Fruit fly (Drosophila melanogaster) whole organism: ENCODE results near the gene CG12096.
"Not testable (repeated sequence)": the region's sequence is repeated elsewhere in the genome, so short reads cannot be mapped to it uniquely, and the experiment has no call there.

Source experiments
- CG8478 ChIP-seq: fragments of >200 bp; optimal IDR thresholded peaks from 2 replicates; lab custom pipeline; 2018; ENCODE audit warnings: inconsistent platforms
- Dll ChIP-seq: fragments of >200 bp; optimal IDR thresholded peaks from 2 replicates; lab custom pipeline; 2017
- EcR ChIP-seq, 2 experiments: fragments of >200 bp; optimal IDR thresholded peaks; 2 replicates each; lab custom pipeline; 2017; ENCODE audit warnings: missing biosample characterization in 2 of 2, missing genetic modification characterization in 2 of 2, missing genetic modification reagents in 2 of 2
- pan ChIP-seq: fragments of >200 bp; optimal IDR thresholded peaks from 2 replicates; lab custom pipeline; 2017
- psq ChIP-seq: fragments of >200 bp; optimal IDR thresholded peaks from 2 replicates; lab custom pipeline; 2017
- usp ChIP-seq: fragments of >200 bp; optimal IDR thresholded peaks from 2 replicates; lab custom pipeline; 2017; ENCODE audit warnings: missing biosample characterization, missing genetic modification characterization, mixed read lengths

CG12096 gene

dm6 chrX:13131063-13131773 is 28.2 kb upstream of the CG12096 start:
- TF ChIP-seq psq (lab: Kevin White, UChicago) (no peak), usp (no peak), Dll (lab: Kevin White, UChicago) (peak; percentile 68), EcR (GFP tag; optimal IDR thresholded peaks at IDR 0.05; lab: Kevin White, UChicago) (no peak), pan (lab: Kevin White, UChicago) (no peak)

DNA sequence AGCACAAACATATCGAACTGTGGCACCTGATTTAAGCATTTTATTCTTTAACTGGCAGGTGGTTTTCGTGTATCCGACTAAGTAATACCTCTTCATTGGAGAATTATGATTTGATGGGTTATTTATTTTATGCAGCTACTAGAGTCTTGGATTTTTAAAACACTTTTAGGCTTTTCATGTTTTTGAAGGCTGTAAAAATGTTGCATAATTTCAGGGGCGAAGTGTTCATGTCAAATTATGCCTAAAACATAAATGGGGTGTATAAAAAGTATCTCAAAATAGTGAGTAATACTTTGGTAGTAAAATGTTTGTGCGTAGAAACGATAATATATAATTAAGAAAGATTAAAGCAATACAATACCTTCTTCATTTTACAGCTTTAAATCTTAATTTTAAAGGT is 24.6 kb upstream of the CG12096 start:
- no peak for TF ChIP-seq CG8478
- TF ChIP-seq EcR (GFP tag; optimal IDR thresholded peaks at IDR 0.05; lab: Kevin White, UChicago) = no peak
- TF ChIP-seq Dll (lab: Kevin White, UChicago) = no peak
- TF ChIP-seq usp = no peak
- TF ChIP-seq psq (lab: Kevin White, UChicago) = no peak
- TF ChIP-seq pan (lab: Kevin White, UChicago) = no peak

DNA sequence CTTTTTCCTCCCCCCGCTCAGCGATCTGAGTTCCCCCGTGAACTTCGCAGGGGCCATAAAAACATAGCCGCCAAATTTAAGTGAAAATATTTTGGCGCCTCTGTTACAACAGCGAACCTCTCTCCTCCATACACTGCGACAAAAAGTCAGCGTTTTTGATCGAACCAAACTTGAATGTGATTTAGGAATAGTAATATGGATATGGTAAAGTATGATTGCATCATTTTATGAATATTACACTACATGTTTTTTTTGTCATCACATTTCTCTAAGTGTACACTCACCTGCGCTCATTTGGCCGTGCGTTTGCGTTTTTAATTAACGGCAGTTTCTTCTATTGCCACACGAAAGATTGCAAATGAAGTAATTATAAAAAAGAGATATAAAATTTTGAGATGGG is 23.7 kb upstream of the CG12096 start:
- TF ChIP-seq EcR (GFP tag; optimal IDR thresholded peaks at IDR 0.05; lab: Kevin White, UChicago) (no peak), pan (lab: Kevin White, UChicago) (no peak), CG8478 (no peak), Dll (lab: Kevin White, UChicago) (no peak), usp (no peak), psq (lab: Kevin White, UChicago) (no peak)

DNA sequence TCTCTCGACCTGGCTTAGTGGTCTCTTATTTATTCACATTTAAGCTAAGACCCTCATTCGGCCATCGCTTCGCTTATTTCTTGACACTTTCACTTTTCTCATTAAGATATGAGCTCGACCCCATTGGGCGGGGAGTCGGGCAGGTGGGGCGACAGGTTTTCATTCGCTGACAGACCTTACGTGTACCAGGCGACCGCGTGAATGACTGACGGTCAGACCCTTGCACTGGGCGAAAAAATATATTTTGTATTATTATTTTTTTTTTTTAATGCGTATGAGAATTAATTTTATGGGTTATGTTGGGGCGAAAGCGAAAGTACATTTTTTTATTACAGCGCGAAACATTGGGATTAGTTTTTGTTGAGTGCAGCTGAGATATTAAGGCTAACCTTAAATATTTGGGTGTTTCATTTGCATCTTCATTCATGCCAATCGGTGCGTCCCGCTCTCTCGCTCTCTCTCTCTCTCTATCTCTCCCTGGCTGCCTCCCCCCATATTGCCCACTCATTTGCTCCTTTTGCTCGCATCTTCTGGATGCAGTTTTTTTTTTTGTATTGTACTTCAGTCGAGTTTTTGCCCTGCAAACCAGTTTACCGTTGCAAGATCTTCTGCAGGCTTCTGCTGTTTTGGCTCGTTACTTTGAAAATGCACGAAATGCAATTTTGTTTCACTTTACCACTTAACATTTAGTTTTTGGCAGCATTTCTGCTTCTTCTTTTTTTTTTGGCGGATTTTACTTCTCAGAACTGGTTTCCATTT is 22.3 kb upstream of the CG12096 start:
- no peak for TF ChIP-seq pan (lab: Kevin White, UChicago)
- TF ChIP-seq Dll (lab: Kevin White, UChicago) = no peak
- no peak for TF ChIP-seq EcR (GFP tag; optimal IDR thresholded peaks at IDR 0.05; lab: Kevin White, UChicago)
- TF ChIP-seq CG8478 = no peak
- TF ChIP-seq psq (lab: Kevin White, UChicago) = no peak
- no peak for TF ChIP-seq usp

dm6 chrX:13138887-13139286 is 20.5 kb upstream of the CG12096 start, which contains the start of gene CG32645:
TSS of gene CG32645 (plus strand) at chrX:13139199.
- TF ChIP-seq pan (lab: Kevin White, UChicago) = no peak
- no peak for TF ChIP-seq psq (lab: Kevin White, UChicago)
- TF ChIP-seq Dll (lab: Kevin White, UChicago) = peak; percentile 11
- no peak for TF ChIP-seq EcR (GFP tag; optimal IDR thresholded peaks at IDR 0.05; lab: Kevin White, UChicago)
- TF ChIP-seq usp = no peak
- no peak for TF ChIP-seq CG8478

DNA sequence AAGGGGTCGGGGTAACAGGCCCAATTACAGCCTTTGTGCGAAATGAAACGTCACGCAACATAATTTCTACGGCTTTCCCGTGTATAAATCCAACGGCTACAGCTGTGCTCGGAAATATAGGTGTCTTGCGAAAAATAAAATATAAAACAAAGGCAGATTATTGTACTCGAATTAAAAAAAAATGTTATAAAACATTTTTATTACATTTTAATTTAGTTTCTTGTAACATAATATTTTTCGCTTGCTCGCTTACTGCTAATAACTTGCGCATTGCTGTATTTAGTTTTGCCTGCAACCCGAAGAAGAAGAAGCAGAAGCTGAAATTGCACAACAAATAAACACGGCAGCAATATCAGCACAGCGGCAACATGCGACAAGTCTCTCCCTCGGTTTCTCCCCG is 16.3 kb upstream of the CG12096 start:
- TF ChIP-seq psq (lab: Kevin White, UChicago) (no peak), CG8478 (no peak), usp (no peak), Dll (lab: Kevin White, UChicago) (no peak), EcR (GFP tag; optimal IDR thresholded peaks at IDR 0.05; lab: Kevin White, UChicago) (no peak), pan (lab: Kevin White, UChicago) (no peak)

- no peak for TF ChIP-seq EcR (GFP tag; optimal IDR thresholded peaks at IDR 0.05; lab: Kevin White, UChicago)
- no peak for TF ChIP-seq pan (lab: Kevin White, UChicago)
- no peak for TF ChIP-seq usp
- no peak for TF ChIP-seq psq (lab: Kevin White, UChicago)
- no peak for TF ChIP-seq CG8478
- TF ChIP-seq Dll (lab: Kevin White, UChicago) = no peak
Measured at dm6 chrX:13145858-13146257, 13.5 kb upstream of the CG12096 start.

dm6 chrX:13149083-13149482 is 10.3 kb upstream of the CG12096 start:
- TF ChIP-seq pan (lab: Kevin White, UChicago) = no peak
- TF ChIP-seq usp = no peak
- no peak for TF ChIP-seq psq (lab: Kevin White, UChicago)
- TF ChIP-seq CG8478 = no peak
- no peak for TF ChIP-seq EcR (GFP tag; optimal IDR thresholded peaks at IDR 0.05; lab: Kevin White, UChicago)
- no peak for TF ChIP-seq Dll (lab: Kevin White, UChicago)

- TF ChIP-seq EcR (GFP tag; optimal IDR thresholded peaks at IDR 0.05; lab: Kevin White, UChicago) = no peak
- no peak for TF ChIP-seq Dll (lab: Kevin White, UChicago)
- TF ChIP-seq psq (lab: Kevin White, UChicago) = no peak
- no peak for TF ChIP-seq CG8478
- TF ChIP-seq pan (lab: Kevin White, UChicago) = no peak
- TF ChIP-seq usp = no peak
Measured at dm6 chrX:13154783-13155182, 4.6 kb upstream of the CG12096 start, which contains the start of the genes CG4318 and CG4332. TSS of gene CG4318 (minus strand) at chrX:13154924. TSS of gene CG4332 (plus strand) at chrX:13155038.

- no peak for TF ChIP-seq EcR (GFP tag; optimal IDR thresholded peaks at IDR 0.05; lab: Kevin White, UChicago)
- no peak for TF ChIP-seq Dll (lab: Kevin White, UChicago)
- TF ChIP-seq pan (lab: Kevin White, UChicago) = no peak
Measured at dm6 chrX:13172865-13173264, 13.5 kb downstream of the CG12096 start.

- not testable (repeated sequence) for TF ChIP-seq psq (lab: Kevin White, UChicago); CG8478; Dll (lab: Kevin White, UChicago)
Measured at dm6 chrX:13177720-13178119, 18.3 kb downstream of the CG12096 start, which contains the start of gene CG32640. TSS of gene CG32640 (plus strand) at chrX:13178005.

dm6 chrX:13184178-13184577 is 24.8 kb downstream of the CG12096 start, which contains the start of gene CG32641:
TSS of gene CG32641 (plus strand) at chrX:13184478.
- not testable (repeated sequence) for TF ChIP-seq pan (lab: Kevin White, UChicago); EcR (GFP tag; optimal IDR thresholded peaks at IDR 0.05; lab: Kevin White, UChicago); CG8478
